Worm (Caenorhabditis elegans) whole organism, midembryonic: ENCODE data around the gene math-9.

ENCODE experiments used
- cog-1 ChIP-seq: sonication (generic microtip); optimal IDR thresholded peaks from 2 replicates; lab custom pipeline; 2016; ENCODE audit warnings: missing genetic modification characterization, missing compliant biosample characterization
- flt-1 ChIP-seq: fragments of 200-800 bp; sonication (Bioruptor generic); IDR thresholded peaks from 2 replicates; pipeline ENCODE4 v1.3.6; 2022; ENCODE audit warnings: missing genetic modification characterization, missing compliant biosample characterization
- klf-2 ChIP-seq: fragments of 200-800 bp; sonication (Bioruptor generic); conservative IDR thresholded peaks from 2 replicates; pipeline ENCODE4 v1.3.6; 2022; ENCODE audit warnings: missing genetic modification reagents, missing genetic modification characterization, missing compliant biosample characterization
- med-1 ChIP-seq: sonication (generic microtip); optimal IDR thresholded peaks from 2 replicates; lab custom pipeline; 2017; ENCODE audit warnings: missing genetic modification characterization, mild to moderate bottlenecking, missing compliant biosample characterization, antibody characterized with exemption, missing genetic modification reagents; ENCODE audit not compliant: insufficient read depth
- ztf-23 ChIP-seq: fragments of 200-800 bp; sonication (Bioruptor generic); IDR thresholded peaks from 2 replicates; pipeline ENCODE4 v1.3.6; 2022; ENCODE audit warnings: missing genetic modification reagents, missing genetic modification characterization, missing compliant biosample characterization
- ztf-29 ChIP-seq: fragments of 200-800 bp; sonication (Bioruptor generic); IDR thresholded peaks from 2 replicates; pipeline ENCODE4 v1.3.6; 2022; ENCODE audit warnings: missing genetic modification reagents, missing genetic modification characterization, missing compliant biosample characterization

- no peak for TF ChIP-seq flt-1 (GFP tag; lab: Robert Waterston, UW)
- TF ChIP-seq ztf-29 = no peak
- no peak for TF ChIP-seq klf-2 (GFP tag; lab: Robert Waterston, UW)
- no peak for TF ChIP-seq cog-1
- TF ChIP-seq med-1 (GFP tag; lab: Kevin White, UChicago) = no peak
- no peak for TF ChIP-seq ztf-23 (GFP tag; lab: Robert Waterston, UW)
Observed at ce11 chrII:1886379-1886778, 4.2 kb downstream of the math-9 start, which contains the start of gene math-7.
